Fruit fly (Drosophila melanogaster) whole organism, adult: Measurements from ENCODE around the gene Ugt35C1.

Source experiments
- CG12768 ChIP-seq: fragments of 200-800 bp; sonication (Bioruptor generic); optimal IDR thresholded peaks from 2 replicates; lab custom pipeline; 2017; ENCODE audit warnings: missing biosample characterization, missing genetic modification characterization, mild to moderate bottlenecking, moderate library complexity, missing genetic modification reagents
- CG14711 ChIP-seq: fragments of 200-800 bp; sonication (Bioruptor generic); optimal IDR thresholded peaks from 2 replicates; lab custom pipeline; 2018; ENCODE audit warnings: missing biosample characterization, mild to moderate bottlenecking, missing genetic modification characterization, moderate library complexity
- CG1620 ChIP-seq: fragments of 200-800 bp; sonication (Bioruptor generic); optimal IDR thresholded peaks from 2 replicates; lab custom pipeline; 2016; ENCODE audit warnings: missing biosample characterization, missing genetic modification characterization
- CG5204 ChIP-seq: fragments of 200-800 bp; sonication (Bioruptor generic); optimal IDR thresholded peaks from 2 replicates; lab custom pipeline; 2016; ENCODE audit warnings: missing biosample characterization, missing genetic modification characterization
- CG7045 ChIP-seq: fragments of 200-800 bp; sonication (Bioruptor generic); optimal IDR thresholded peaks from 2 replicates; lab custom pipeline; 2017; ENCODE audit warnings: missing biosample characterization, mild to moderate bottlenecking, missing genetic modification characterization
- CG7101 ChIP-seq: fragments of 200-800 bp; sonication (Bioruptor generic); optimal IDR thresholded peaks from 2 replicates; lab custom pipeline; 2018; ENCODE audit warnings: missing biosample characterization, mild to moderate bottlenecking, missing genetic modification characterization, moderate library complexity
- Crg-1 ChIP-seq: fragments of 200-800 bp; sonication (Bioruptor generic); optimal IDR thresholded peaks from 2 replicates; lab custom pipeline; 2016; ENCODE audit warnings: missing biosample characterization, missing genetic modification characterization
- kay ChIP-seq: fragments of 200-800 bp; sonication (Bioruptor generic); peaks from one replicate; lab custom pipeline; 2016; ENCODE audit warnings: missing biosample characterization, missing genetic modification characterization, borderline replicate concordance

- TF ChIP-seq CG7101 (tag; lab: Kevin White, UChicago): no peak
- TF ChIP-seq CG7045 (GFP tag; lab: Kevin White, UChicago): no peak
- no peak for TF ChIP-seq CG5204
- no peak for TF ChIP-seq CG14711
- no peak for TF ChIP-seq Crg-1
- no peak for TF ChIP-seq kay (GFP tag; lab: Kevin White, UChicago)
- no peak for TF ChIP-seq CG12768
- TF ChIP-seq CG1620 (GFP tag; lab: Kevin White, UChicago): no peak
These were observed 17.0 kb upstream of the Ugt35C1 start, which contains the start of gene CheA86a for dm6 chr3R:11145135-11145534.
